ENCODE assay signal across 1 fruit fly cellular context in genomic region chr2L:18352808-18353207, dm6.
TF ChIP-seq lines count a peak whose summit lies in the region.

No protein-coding gene starts in this region.

TF ChIP-seq in whole organism, prepupa, 60 proteins besides CTCF, POLR2A, EP300 and RAD21 (continued from another document):
- TF ChIP-seq salr (GFP tag; optimal IDR thresholded peaks at IDR 0.05; lab: Kevin White, UChicago) (peak; percentile 36 to 56), Eip75B (GFP tag; optimal IDR thresholded peaks at IDR 0.05; lab: Kevin White, UChicago) (peak; percentile 58), Sox14 (GFP tag; optimal IDR thresholded peaks at IDR 0.05; lab: Kevin White, UChicago) (peak; percentile 66), CG4318 (GFP tag; optimal IDR thresholded peaks at IDR 0.05; lab: Kevin White, UChicago) (peak; percentile 32), svp (GFP tag; lab: Kevin White, UChicago) (no peak), Ets21C (GFP tag; optimal IDR thresholded peaks at IDR 0.05; lab: Kevin White, UChicago) (peak; percentile 18), cyc (GFP tag; optimal IDR thresholded peaks at IDR 0.05; lab: Kevin White, UChicago) (peak; percentile 49), Gug (GFP tag; IDR thresholded peaks at IDR 0.05; lab: Robert Waterston, UW) (no peak), dac (GFP tag; optimal IDR thresholded peaks at IDR 0.05; lab: Kevin White, UChicago) (no peak), fd85E (GFP tag; optimal IDR thresholded peaks at IDR 0.05; lab: Kevin White, UChicago) (no peak), CG15336 (GFP tag; IDR thresholded peaks at IDR 0.05; lab: Robert Waterston, UW) (no peak), CG10669 (GFP tag; optimal IDR thresholded peaks at IDR 0.05; lab: Kevin White, UChicago) (peak; percentile 71), CG9139 (GFP tag; optimal IDR thresholded peaks at IDR 0.05; lab: Kevin White, UChicago) (peak; percentile 40), pdm3 (GFP tag; optimal IDR thresholded peaks at IDR 0.05; lab: Kevin White, UChicago) (peak; percentile 65), CG3032 (tag; optimal IDR thresholded peaks at IDR 0.05; lab: Kevin White, UChicago) (peak; percentile 78), CG11762 (GFP tag; optimal IDR thresholded peaks at IDR 0.05; lab: Kevin White, UChicago; ENCODE audit: insufficient read depth) (peak; percentile 56), Blimp-1 (GFP tag; optimal IDR thresholded peaks at IDR 0.05; lab: Kevin White, UChicago) (peak; percentile 10), CG1621 (tag; optimal IDR thresholded peaks at IDR 0.05; lab: Kevin White, UChicago) (peak; percentile 51), CG11902 (GFP tag; optimal IDR thresholded peaks at IDR 0.05; lab: Kevin White, UChicago) (peak; percentile 45), CG3919 (GFP tag; optimal IDR thresholded peaks at IDR 0.05; lab: Kevin White, UChicago) (peak; percentile 67), net (GFP tag; optimal IDR thresholded peaks at IDR 0.05; lab: Kevin White, UChicago) (peak; percentile 70), Ets96B (tag; optimal IDR thresholded peaks at IDR 0.05; lab: Kevin White, UChicago) (peak; percentile 80), dsx (GFP tag; optimal IDR thresholded peaks at IDR 0.05; lab: Kevin White, UChicago; ENCODE audit: poor library complexity, severe bottlenecking) (peak; percentile 82), CG8319 (GFP tag; optimal IDR thresholded peaks at IDR 0.05; lab: Kevin White, UChicago) (peak; percentile 30), CG31627 (GFP tag; optimal IDR thresholded peaks at IDR 0.05; lab: Kevin White, UChicago) (peak; percentile 38), eg (GFP tag; IDR thresholded peaks at IDR 0.05; lab: Robert Waterston, UW) (no peak), ss (GFP tag; optimal IDR thresholded peaks at IDR 0.05; lab: Kevin White, UChicago) (peak; percentile 78 to 81), fkh (GFP tag; optimal IDR thresholded peaks at IDR 0.05; lab: Kevin White, UChicago) (no peak), fd59A (GFP tag; optimal IDR thresholded peaks at IDR 0.05; lab: Kevin White, UChicago) (peak; percentile 70), achi (GFP tag; optimal IDR thresholded peaks at IDR 0.05; lab: Kevin White, UChicago) (peak; percentile 73), topi (GFP tag; optimal IDR thresholded peaks at IDR 0.05; lab: Kevin White, UChicago) (peak; percentile 62), CG7368 (GFP tag; optimal IDR thresholded peaks at IDR 0.05; lab: Kevin White, UChicago) (peak; percentile 33), acj6 (GFP tag; optimal IDR thresholded peaks at IDR 0.05; lab: Kevin White, UChicago) (peak; percentile 71)
